Worm (Caenorhabditis elegans) whole organism, young adult: ENCODE results near the gene atp-2.
A peak's percentile ranks its signal among the peaks of the same experiment; 100 is the strongest.

Source experiments
- C06A6.2 ChIP-seq: fragments of 200-800 bp; sonication (Bioruptor generic); conservative IDR thresholded peaks from 2 replicates; pipeline ENCODE4 v1.3.6; 2022; ENCODE audit warnings: missing genetic modification characterization, missing compliant biosample characterization
- F39B2.1 ChIP-seq: fragments of 200-800 bp; sonication (Bioruptor generic); IDR thresholded peaks from 2 replicates; pipeline ENCODE4 v1.3.6; 2022; ENCODE audit warnings: missing genetic modification reagents, missing genetic modification characterization, missing compliant biosample characterization
- F55B11.4 ChIP-seq: sonication (generic microtip); optimal IDR thresholded peaks from 2 replicates; lab custom pipeline; 2016; ENCODE audit warnings: missing compliant biosample characterization, missing genetic modification characterization, borderline replicate concordance; ENCODE audit not compliant: insufficient read depth
- F57A8.1 ChIP-seq: fragments of 200-800 bp; sonication (Bioruptor generic); optimal IDR thresholded peaks from 2 replicates; lab custom pipeline; 2018; ENCODE audit warnings: mild to moderate bottlenecking, missing genetic modification characterization, moderate library complexity, missing compliant biosample characterization
- Y53G8AR.9 ChIP-seq: fragments of 200-800 bp; sonication (Bioruptor generic); conservative IDR thresholded peaks from 2 replicates; pipeline ENCODE4 v1.3.6; 2022; ENCODE audit warnings: missing genetic modification reagents, missing genetic modification characterization, missing compliant biosample characterization
- ZK185.1 ChIP-seq: sonication (generic microtip); optimal IDR thresholded peaks from 2 replicates; lab custom pipeline; 2016; ENCODE audit warnings: mild to moderate bottlenecking, missing genetic modification characterization, missing compliant biosample characterization; ENCODE audit not compliant: poor library complexity, severe bottlenecking
- atf-7 ChIP-seq: sonication (generic microtip); optimal IDR thresholded peaks from 2 replicates; lab custom pipeline; 2017; ENCODE audit warnings: mild to moderate bottlenecking, missing genetic modification characterization, missing compliant biosample characterization
- attf-6 ChIP-seq: fragments of 200-800 bp; sonication (Bioruptor generic); IDR thresholded peaks from 2 replicates; pipeline ENCODE4 v1.3.6; 2022; ENCODE audit warnings: missing genetic modification reagents, missing genetic modification characterization, missing compliant biosample characterization
- bed-1 ChIP-seq: fragments of 200-800 bp; sonication (Bioruptor generic); IDR thresholded peaks from 2 replicates; pipeline ENCODE4 v1.3.6; 2022; ENCODE audit warnings: missing genetic modification reagents, missing genetic modification characterization, missing compliant biosample characterization
- ccch-3 ChIP-seq: fragments of 200-800 bp; sonication (Bioruptor generic); optimal IDR thresholded peaks from 2 replicates; lab custom pipeline; 2018; ENCODE audit warnings: mild to moderate bottlenecking, missing genetic modification characterization, missing compliant biosample characterization
- cebp-1 ChIP-seq, 2 experiments: fragments of 200-800 bp in 1 of 2; sonication (Bioruptor generic) in 1 of 2; sonication (generic microtip) in 1 of 2; IDR thresholded peaks in 1 of 2; optimal IDR thresholded peaks in 1 of 2; 2 replicates each; pipeline versions ENCODE4 v1.3.6 to Lab custom; 2017 to 2022; ENCODE audit warnings: missing compliant biosample characterization in 2 of 2, missing genetic modification characterization in 2 of 2, mild to moderate bottlenecking in 1 of 2, missing genetic modification reagents in 1 of 2, moderate library complexity in 1 of 2
- ceh-27 ChIP-seq: fragments of 200-800 bp; sonication (Bioruptor generic); optimal IDR thresholded peaks from 2 replicates; lab custom pipeline; 2018; ENCODE audit warnings: mild to moderate bottlenecking, missing genetic modification characterization, moderate library complexity, missing compliant biosample characterization
- ceh-40 ChIP-seq: fragments of 200-800 bp; sonication (Bioruptor generic); IDR thresholded peaks from 2 replicates; pipeline ENCODE4 v1.3.6; 2022; ENCODE audit warnings: missing genetic modification characterization, missing compliant biosample characterization
- ceh-79 ChIP-seq: sonication (generic microtip); optimal IDR thresholded peaks from 2 replicates; lab custom pipeline; 2017; ENCODE audit warnings: mild to moderate bottlenecking, missing genetic modification characterization, missing compliant biosample characterization
- ceh-91 ChIP-seq: fragments of 200-800 bp; sonication (Bioruptor generic); IDR thresholded peaks from 2 replicates; pipeline ENCODE4 v1.3.6; 2022; ENCODE audit warnings: missing genetic modification reagents, missing genetic modification characterization, missing compliant biosample characterization
- dox-1 ChIP-seq: fragments of 200-800 bp; sonication (Bioruptor generic); IDR thresholded peaks from 2 replicates; pipeline ENCODE4 v1.3.6; 2022; ENCODE audit warnings: missing genetic modification reagents, missing genetic modification characterization, missing compliant biosample characterization
- dpff-1 ChIP-seq: sonication (generic microtip); optimal IDR thresholded peaks from 2 replicates; lab custom pipeline; 2017; ENCODE audit warnings: mild to moderate bottlenecking, missing genetic modification characterization, missing compliant biosample characterization
- egrh-3 ChIP-seq: fragments of 200-800 bp; sonication (Bioruptor generic); IDR thresholded peaks from 2 replicates; pipeline ENCODE4 v1.3.6; 2022; ENCODE audit warnings: missing genetic modification reagents, missing genetic modification characterization, missing compliant biosample characterization
- ekl-4 ChIP-seq: fragments of 200-800 bp; sonication (Bioruptor generic); IDR thresholded peaks from 2 replicates; pipeline ENCODE4 v1.3.6; 2022; ENCODE audit warnings: missing genetic modification reagents, missing genetic modification characterization, missing compliant biosample characterization
- fkh-3 ChIP-seq: sonication (generic microtip); optimal IDR thresholded peaks from 2 replicates; lab custom pipeline; 2016; ENCODE audit warnings: mild to moderate bottlenecking, missing genetic modification characterization, missing compliant biosample characterization
- him-1 ChIP-seq: sonication (generic microtip); optimal IDR thresholded peaks from 2 replicates; lab custom pipeline; 2016; ENCODE audit warnings: missing genotype, missing genetic modification reagents, missing genetic modification characterization, missing compliant biosample characterization
- hmg-20 ChIP-seq: fragments of 200-800 bp; sonication (Bioruptor generic); IDR thresholded peaks from 2 replicates; pipeline ENCODE4 v1.3.6; 2022; ENCODE audit warnings: missing genetic modification reagents, missing genetic modification characterization, missing compliant biosample characterization
- lin-26 ChIP-seq: fragments of 200-800 bp; sonication (Bioruptor generic); IDR thresholded peaks from 2 replicates; pipeline ENCODE4 v1.3.6; 2022; ENCODE audit warnings: missing genetic modification reagents, missing genetic modification characterization, missing compliant biosample characterization
- lin-35 ChIP-seq, 3 experiments: fragments of 150-350 bp in 2 of 3; sonication (generic microtip) in 1 of 3; optimal IDR thresholded peaks; 2 replicates each; lab custom pipeline; 2014 to 2018; ENCODE audit warnings: missing biosample characterization in 3 of 3, missing genetic modification characterization in 3 of 3, missing genetic modification reagents in 3 of 3
- lin-54 ChIP-seq: fragments of 200-800 bp; sonication (Bioruptor generic); optimal IDR thresholded peaks from 2 replicates; lab custom pipeline; 2018; ENCODE audit warnings: mild to moderate bottlenecking, missing genetic modification characterization, missing compliant biosample characterization
- lsl-1 ChIP-seq: fragments of 200-800 bp; sonication (Bioruptor generic); optimal IDR thresholded peaks from 2 replicates; lab custom pipeline; 2018; ENCODE audit warnings: mild to moderate bottlenecking, missing genetic modification characterization, moderate library complexity, missing compliant biosample characterization
- lsy-27 ChIP-seq: sonication (generic microtip); optimal IDR thresholded peaks from 2 replicates; lab custom pipeline; 2017; ENCODE audit warnings: missing genetic modification characterization, mild to moderate bottlenecking, missing compliant biosample characterization, antibody characterized with exemption, missing genotype, borderline replicate concordance; ENCODE audit not compliant: insufficient read depth
- madf-6 ChIP-seq: fragments of 200-800 bp; sonication (Bioruptor generic); IDR thresholded peaks from 2 replicates; pipeline ENCODE4 v1.3.6; 2022; ENCODE audit warnings: missing genetic modification reagents, missing genetic modification characterization, missing compliant biosample characterization
- mes-4 ChIP-seq: sonication (generic microtip); optimal IDR thresholded peaks from 2 replicates; lab custom pipeline; 2016; ENCODE audit warnings: missing genotype, missing genetic modification characterization, missing compliant biosample characterization
- mxl-1 ChIP-seq: sonication (generic microtip); optimal IDR thresholded peaks from 2 replicates; lab custom pipeline; 2016; ENCODE audit warnings: missing genetic modification characterization, missing compliant biosample characterization
- nfya-1 ChIP-seq: sonication (generic microtip); optimal IDR thresholded peaks from 2 replicates; lab custom pipeline; 2017; ENCODE audit warnings: antibody characterized with exemption, missing compliant biosample characterization, missing genetic modification characterization, borderline replicate concordance; ENCODE audit not compliant: insufficient read depth
- nfya-2 ChIP-seq: fragments of 200-800 bp; sonication (Bioruptor generic); IDR thresholded peaks from 2 replicates; pipeline ENCODE4 v1.3.6; 2022; ENCODE audit warnings: missing genetic modification reagents, missing genetic modification characterization, missing compliant biosample characterization
- nfyb-1 ChIP-seq: fragments of 200-800 bp; sonication (Bioruptor generic); IDR thresholded peaks from 2 replicates; pipeline ENCODE4 v1.3.6; 2022; ENCODE audit warnings: missing genetic modification reagents, missing genetic modification characterization, missing compliant biosample characterization
- pha-4 ChIP-seq: fragments of 150-350 bp; sonication (generic microtip); optimal IDR thresholded peaks from 2 replicates; lab custom pipeline; 2014; ENCODE audit warnings: missing biosample characterization, missing genetic modification reagents, missing genetic modification characterization
- sea-2 ChIP-seq: fragments of 200-800 bp; sonication (Bioruptor generic); IDR thresholded peaks from 2 replicates; pipeline ENCODE4 v1.3.6; 2022; ENCODE audit warnings: missing genetic modification characterization, missing compliant biosample characterization
- snpc-1.1 ChIP-seq: sonication (generic microtip); optimal IDR thresholded peaks from 2 replicates; lab custom pipeline; 2017; ENCODE audit warnings: missing genetic modification characterization, mild to moderate bottlenecking, missing compliant biosample characterization, antibody characterized with exemption, moderate library complexity, missing genotype, missing genetic modification reagents; ENCODE audit not compliant: insufficient read depth
- snpc-1.3 ChIP-seq: sonication (generic microtip); optimal IDR thresholded peaks from 2 replicates; lab custom pipeline; 2017; ENCODE audit warnings: missing genetic modification characterization, mild to moderate bottlenecking, missing compliant biosample characterization, antibody characterized with exemption, moderate library complexity, missing genotype, missing genetic modification reagents; ENCODE audit not compliant: insufficient read depth
- snpc-3.4 ChIP-seq: sonication (generic microtip); optimal IDR thresholded peaks from 2 replicates; lab custom pipeline; 2017; ENCODE audit warnings: missing genetic modification characterization, mild to moderate bottlenecking, missing compliant biosample characterization, antibody characterized with exemption, moderate library complexity, missing genotype, missing genetic modification reagents
- snpc-4 ChIP-seq, 5 experiments: fragments of 150-350 bp in 1 of 5; sonication (generic microtip) in 4 of 5; optimal IDR thresholded peaks; 2 replicates each; lab custom pipeline; 2014 to 2018; ENCODE audit warnings: missing genetic modification characterization in 5 of 5, missing biosample characterization in 3 of 5, antibody characterized with exemption in 2 of 5, mild to moderate bottlenecking in 2 of 5, missing compliant biosample characterization in 2 of 5, missing genotype in 2 of 5, moderate library complexity in 2 of 5, missing genetic modification reagents in 1 of 5
- sptf-2 ChIP-seq: fragments of 200-800 bp; sonication (Bioruptor generic); optimal IDR thresholded peaks from 2 replicates; lab custom pipeline; 2018; ENCODE audit warnings: mild to moderate bottlenecking, missing genetic modification characterization, missing compliant biosample characterization
- tbx-9 ChIP-seq: sonication (generic microtip); optimal IDR thresholded peaks from 2 replicates; lab custom pipeline; 2016; ENCODE audit warnings: borderline replicate concordance, missing genetic modification characterization, inconsistent platforms, missing compliant biosample characterization
- unc-130 ChIP-seq: sonication (generic microtip); optimal IDR thresholded peaks from 2 replicates; lab custom pipeline; 2016; ENCODE audit warnings: missing genetic modification reagents, missing genetic modification characterization, missing compliant biosample characterization
- unc-62 ChIP-seq: fragments of 150-350 bp; optimal IDR thresholded peaks from 2 replicates; lab custom pipeline; 2014; ENCODE audit warnings: missing biosample characterization, missing genetic modification reagents, missing genetic modification characterization
- xnd-1 ChIP-seq: sonication (generic microtip); optimal IDR thresholded peaks from 2 replicates; lab custom pipeline; 2016; ENCODE audit warnings: missing genotype, missing genetic modification reagents, missing genetic modification characterization, missing compliant biosample characterization
- zfh-2 ChIP-seq: fragments of 200-800 bp; sonication (Bioruptor generic); conservative IDR thresholded peaks from 2 replicates; pipeline ENCODE4 v1.3.6; 2022; ENCODE audit warnings: missing genetic modification reagents, missing genetic modification characterization, missing compliant biosample characterization
- ztf-28 ChIP-seq: fragments of 200-800 bp; sonication (Bioruptor generic); IDR thresholded peaks from 2 replicates; pipeline ENCODE4 v1.3.6; 2022; ENCODE audit warnings: missing genetic modification reagents, missing genetic modification characterization, missing compliant biosample characterization

The atp-2 gene

DNA sequence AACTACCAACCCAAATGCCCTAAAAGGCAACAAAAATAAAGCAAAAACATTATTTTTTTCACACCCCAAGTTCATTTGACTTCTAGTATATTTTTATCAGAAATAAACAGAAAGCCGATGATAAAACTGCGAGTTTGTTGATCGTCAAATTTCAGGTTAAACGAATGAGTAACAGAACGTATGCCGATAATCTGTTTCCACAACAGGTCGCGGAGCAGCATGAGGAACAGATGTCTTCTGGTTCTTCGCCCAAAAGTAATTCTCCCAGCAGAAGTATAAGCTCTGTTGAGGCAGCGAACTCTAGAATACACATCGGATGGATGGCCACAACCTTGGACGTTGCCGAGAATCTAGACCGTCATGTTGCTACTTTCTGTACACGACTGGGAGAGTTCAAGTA is 2.2 kb downstream of the atp-2 start, which contains the start of gene prmt-5:
Gene prmt-5, plus strand, starts transcription at position 141 of the 400 bp plus-strand sequence.
- TF ChIP-seq snpc-4 (GFP tag; optimal IDR thresholded peaks at IDR 0.05; lab: Kevin White, UChicago) (no peak), snpc-4 (tag; optimal IDR thresholded peaks at IDR 0.05; lab: Kevin White, UChicago) (peak in 2 of 4 experiments; percentile 28 to 48), snpc-1.3 (tag; lab: Kevin White, UChicago) (peak; percentile 68), madf-6 (GFP tag; lab: Robert Waterston, UW) (peak; percentile 84), lin-26 (0 out of 2 replicates have a peak, but pooled peaks have one; percentile 53), egrh-3 (GFP tag; lab: Robert Waterston, UW) (no peak), nfya-2 (GFP tag; lab: Robert Waterston, UW) (peak; percentile 37; the same call in 1 of the 2 replicates), unc-62 (no peak), pha-4 (tag; lab: Kevin White, UChicago) (no peak), lin-35 (GFP tag; optimal IDR thresholded peaks at IDR 0.05; lab: Kevin White, UChicago) (peak in 1 of 3 experiments; percentile 22), zfh-2 (GFP tag; lab: Robert Waterston, UW) (no peak), atf-7 (tag; lab: Kevin White, UChicago) (peak; percentile 79), ZK185.1 (tag; lab: Kevin White, UChicago) (peak; percentile 42), F57A8.1 (GFP tag; lab: Kevin White, UChicago) (peak; percentile 36), lin-54 (GFP tag; lab: Kevin White, UChicago) (peak; percentile 68), ekl-4 (peak; percentile 87), fkh-3 (tag; lab: Kevin White, UChicago) (peak; percentile 95), C06A6.2 (no peak; the same call in 1 of the 2 replicates), mxl-1 (tag; lab: Kevin White, UChicago) (no peak), attf-6 (GFP tag; lab: Robert Waterston, UW) (peak; percentile 75; the same call in 1 of the 2 replicates), sea-2 (no peak), ceh-91 (GFP tag; lab: Robert Waterston, UW) (no peak), dpff-1 (peak; percentile 95), ceh-40 (no peak), hmg-20 (GFP tag; lab: Robert Waterston, UW) (peak; percentile 70), cebp-1 (GFP tag; IDR thresholded peaks at IDR 0.05; lab: Robert Waterston, UW) (no peak), cebp-1 (tag; optimal IDR thresholded peaks at IDR 0.05; lab: Kevin White, UChicago) (peak; percentile 54), F55B11.4 (tag; lab: Kevin White, UChicago) (no peak), Y53G8AR.9 (GFP tag; lab: Robert Waterston, UW) (peak; percentile 85), dox-1 (GFP tag; lab: Robert Waterston, UW) (peak; percentile 59), sptf-2 (no peak), xnd-1 (tag; lab: Kevin White, UChicago) (peak; percentile 43), lsl-1 (GFP tag; lab: Kevin White, UChicago) (peak; percentile 44), ceh-79 (tag; lab: Kevin White, UChicago) (peak; percentile 90), snpc-3.4 (peak; percentile 62), F39B2.1 (GFP tag; lab: Robert Waterston, UW) (peak; percentile 64; the same call in 1 of the 2 replicates), snpc-1.1 (tag; lab: Kevin White, UChicago) (peak; percentile 29), ccch-3 (GFP tag; lab: Kevin White, UChicago) (no peak), him-1 (tag; lab: Kevin White, UChicago) (peak; percentile 3), nfya-1 (no peak), unc-130 (peak; percentile 67), lsy-27 (tag; lab: Kevin White, UChicago) (no peak), ceh-27 (GFP tag; lab: Kevin White, UChicago) (peak; percentile 12), mes-4 (tag; lab: Kevin White, UChicago) (no peak), bed-1 (GFP tag; lab: Robert Waterston, UW) (no peak), ztf-28 (GFP tag; lab: Robert Waterston, UW) (no peak), nfyb-1 (GFP tag; lab: Robert Waterston, UW) (peak; percentile 91), tbx-9 (peak; percentile 26)
